Worm (Caenorhabditis elegans): ENCODE data around the gene erd-2.1.

Gene erd-2.1

ce11 chrX:10188493-10188895, 29.9 kb upstream of the erd-2.1 start:
- TF ChIP-seq nhr-42 (GFP tag; IDR thresholded peaks at IDR 0.05) (peak; percentile 55; the same call in 1 of the 2 replicates), nhr-48 (tag; optimal IDR thresholded peaks at IDR 0.05) (peak; percentile 53), daf-8 (GFP tag; IDR thresholded peaks at IDR 0.05) (no peak), spr-3 (GFP tag; optimal IDR thresholded peaks at IDR 0.05) (no peak), nhr-28 (tag; optimal IDR thresholded peaks at IDR 0.05) (peak; percentile 85), ctbp-1 (GFP tag; IDR thresholded peaks at IDR 0.05) (peak; percentile 74), pqm-1 (tag; optimal IDR thresholded peaks at IDR 0.05) (peak; percentile 20), duxl-1 (tag; optimal IDR thresholded peaks at IDR 0.05; ENCODE audit: poor library complexity) (peak; percentile 43), lin-39 (tag; optimal IDR thresholded peaks at IDR 0.05) (no peak), daf-16 (GFP tag; optimal IDR thresholded peaks at IDR 0.05) (peak in 1 of 2 experiments; percentile 64), daf-16 (tag; optimal IDR thresholded peaks at IDR 0.05) (peak; percentile 38), lsy-2 (tag; optimal IDR thresholded peaks at IDR 0.05) (peak; percentile 14 to 73), skn-1 (tag; optimal IDR thresholded peaks at IDR 0.05) (no peak), jun-1 (tag; optimal IDR thresholded peaks at IDR 0.05) (peak; percentile 13), madf-5 (GFP tag; IDR thresholded peaks at IDR 0.05) (0 out of 4 replicates have a peak, but pooled peaks of 1 of the 2 experiments have one; percentile 33), php-3 (GFP tag; IDR thresholded peaks at IDR 0.05) (no peak), lin-38 (GFP tag; IDR thresholded peaks at IDR 0.05) (peak; percentile 40; the same call in 1 of the 2 replicates), egl-43 (GFP tag; IDR thresholded peaks at IDR 0.05) (peak; percentile 77; the same call in 1 of the 2 replicates), lin-13 (GFP tag; optimal IDR thresholded peaks at IDR 0.05) (peak; percentile 26), cey-2 (tag; optimal IDR thresholded peaks at IDR 0.05; ENCODE audit: borderline replicate concordance, insufficient read depth) (no peak), mxl-3 (GFP tag; optimal IDR thresholded peaks at IDR 0.05) (peak; percentile 92), ceh-44 (GFP tag; IDR thresholded peaks at IDR 0.05) (peak; percentile 72; the same call in 1 of the 2 replicates), F37D6.2 (tag; optimal IDR thresholded peaks at IDR 0.05) (peak; percentile 70), hlh-11 (tag; optimal IDR thresholded peaks at IDR 0.05) (peak; percentile 91), hlh-30 (tag; optimal IDR thresholded peaks at IDR 0.05; ENCODE audit: insufficient read depth) (peak; percentile 95), lin-1 (GFP tag; IDR thresholded peaks at IDR 0.05) (peak; percentile 35; the same call in 1 of the 2 replicates), F26F4.8 (GFP tag; conservative IDR thresholded peaks at IDR 0.05) (no peak), arid-1 (GFP tag; conservative IDR thresholded peaks at IDR 0.05) (0 out of 2 replicates have a peak, but pooled peaks have one; percentile 6), ceh-20 (GFP tag; IDR thresholded peaks at IDR 0.05) (peak; percentile 57; the same call in 1 of the 2 replicates), nhr-11 (tag; optimal IDR thresholded peaks at IDR 0.05) (peak; percentile 86), zip-11 (GFP tag; IDR thresholded peaks at IDR 0.05) (no peak), Y5F2A.4 (GFP tag; optimal IDR thresholded peaks at IDR 0.05) (no peak), fkh-10 (GFP tag; optimal IDR thresholded peaks at IDR 0.05) (peak; percentile 58), rbr-2 (tag; optimal IDR thresholded peaks at IDR 0.05) (peak; percentile 92), nhr-6 (tag; optimal IDR thresholded peaks at IDR 0.05) (peak; percentile 31), mxl-2 (GFP tag; conservative IDR thresholded peaks at IDR 0.05) (no peak), T20F7.1 (GFP tag; optimal IDR thresholded peaks at IDR 0.05) (peak; percentile 60), hif-1 (tag; optimal IDR thresholded peaks at IDR 0.05) (peak; percentile 21 to 68), ama-1 (optimal IDR thresholded peaks at IDR 0.05) (peak; percentile 14), set-16 (GFP tag; IDR thresholded peaks at IDR 0.05) (peak; percentile 86), dve-1 (tag; optimal IDR thresholded peaks at IDR 0.05; ENCODE audit: insufficient read depth) (peak; percentile 83), dpl-1 (GFP tag; optimal IDR thresholded peaks at IDR 0.05) (peak; percentile 14), tra-1 (GFP tag; IDR thresholded peaks at IDR 0.05) (peak; percentile 92), unc-130 (GFP tag; optimal IDR thresholded peaks at IDR 0.05) (no peak), nhr-102 (tag; optimal IDR thresholded peaks at IDR 0.05) (peak; percentile 50), spr-1 (tag; optimal IDR thresholded peaks at IDR 0.05) (peak; percentile 13), zfp-2 (tag; optimal IDR thresholded peaks at IDR 0.05) (peak; percentile 33), nhr-10 (tag; optimal IDR thresholded peaks at IDR 0.05) (peak; percentile 29), dmd-6 (GFP tag; IDR thresholded peaks at IDR 0.05) (peak; percentile 51), lin-15B (tag; optimal IDR thresholded peaks at IDR 0.05) (no peak)

All from whole organism, L4 larva.